Fruit fly (Drosophila melanogaster): ENCODE results near the gene CG6785.

CG6785 gene

DNA sequence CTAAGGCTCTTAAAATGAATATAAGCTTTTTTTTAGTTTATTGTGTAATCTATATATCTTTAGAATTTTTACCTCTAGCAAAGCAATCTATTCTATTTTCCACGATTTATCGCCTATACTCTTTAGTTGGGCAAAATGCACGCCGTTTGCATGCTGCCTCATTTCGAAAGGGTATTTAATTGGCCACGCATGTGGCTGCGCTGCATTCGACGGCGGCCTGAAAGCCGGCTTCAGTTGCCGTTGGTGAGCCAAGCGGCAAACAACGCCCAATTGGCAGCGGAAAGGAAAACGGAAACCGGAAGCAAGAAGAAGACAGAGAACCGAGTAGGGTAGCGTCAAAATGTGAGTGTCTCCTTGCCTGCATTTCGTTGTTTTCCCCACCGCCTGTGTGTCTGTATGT is 30.9 kb upstream of the CG6785 start, which contains the start of gene CG14947 (continued):
- no peak for TF ChIP-seq CG11762 (GFP tag; optimal IDR thresholded peaks at IDR 0.05; ENCODE audit: insufficient read depth)
- no peak for TF ChIP-seq CG7368 (GFP tag; optimal IDR thresholded peaks at IDR 0.05)
- TF ChIP-seq salr (GFP tag; optimal IDR thresholded peaks at IDR 0.05), result no peak
- peak; percentile 20 for TF ChIP-seq CG8632 (GFP tag; optimal IDR thresholded peaks at IDR 0.05)
- TF ChIP-seq CG1621 (tag; optimal IDR thresholded peaks at IDR 0.05), result no peak
- TF ChIP-seq CG11294 (GFP tag; IDR thresholded peaks at IDR 0.05), result no peak
- TF ChIP-seq Gug (GFP tag; IDR thresholded peaks at IDR 0.05), result no peak
- TF ChIP-seq fkh (GFP tag; optimal IDR thresholded peaks at IDR 0.05), result no peak
- TF ChIP-seq spab (GFP tag; optimal IDR thresholded peaks at IDR 0.05), result no peak
- TF ChIP-seq cyc (GFP tag; optimal IDR thresholded peaks at IDR 0.05), result no peak
- TF ChIP-seq CG10669 (GFP tag; optimal IDR thresholded peaks at IDR 0.05), result no peak
- TF ChIP-seq fd85E (GFP tag; optimal IDR thresholded peaks at IDR 0.05), result no peak
- no peak for TF ChIP-seq CG3032 (tag; optimal IDR thresholded peaks at IDR 0.05)
- TF ChIP-seq CG15336 (GFP tag; IDR thresholded peaks at IDR 0.05), result peak; percentile 51
- peak; percentile 21 to 39 for TF ChIP-seq ss (GFP tag; optimal IDR thresholded peaks at IDR 0.05)
- peak; percentile 17 for TF ChIP-seq Met (GFP tag; optimal IDR thresholded peaks at IDR 0.05)
- peak; percentile 0 for TF ChIP-seq topi (GFP tag; optimal IDR thresholded peaks at IDR 0.05)
- peak; percentile 20 for TF ChIP-seq Sox102F (GFP tag; optimal IDR thresholded peaks at IDR 0.05)

DNA sequence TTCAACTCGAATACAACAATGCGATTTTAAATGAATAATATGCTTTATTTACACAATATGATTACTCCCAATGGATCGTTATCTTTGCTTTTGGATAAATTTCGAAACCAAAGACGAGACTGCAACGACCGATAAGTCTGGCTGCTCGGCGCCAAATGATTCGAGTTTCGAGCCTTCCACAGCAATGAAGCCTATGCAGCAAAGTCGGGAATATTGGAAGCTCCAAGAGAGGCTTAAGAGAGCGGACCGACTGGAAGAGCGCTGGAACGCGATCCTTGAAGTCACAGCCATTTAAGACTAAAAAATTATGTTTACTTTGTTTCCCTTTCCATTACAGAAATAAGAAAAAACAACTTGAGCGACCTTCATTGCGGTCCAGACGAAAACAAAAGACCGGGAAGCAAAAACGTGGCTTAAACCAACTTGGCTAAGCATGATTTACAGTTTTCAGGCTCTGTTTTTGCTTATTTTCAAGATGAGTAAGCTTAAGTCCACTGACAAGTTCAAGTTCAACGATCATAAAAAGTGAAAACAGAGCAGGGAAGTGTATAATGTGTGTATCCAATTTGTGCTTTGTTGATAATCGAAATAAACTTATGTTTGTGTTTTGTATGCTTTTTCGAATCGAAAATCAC is 21.7 kb upstream of the CG6785 start, which contains the start of gene firl:
TSS of gene firl (minus strand) at position 159 of the 635 bp plus-strand sequence.
- TF ChIP-seq dsx (GFP tag; optimal IDR thresholded peaks at IDR 0.05; ENCODE audit: poor library complexity, severe bottlenecking) (peak; percentile 78), Eip78C (GFP tag) (peak; percentile 2), CG6808 (GFP tag; optimal IDR thresholded peaks at IDR 0.05) (peak; percentile 88), ss (GFP tag; optimal IDR thresholded peaks at IDR 0.05) (peak; percentile 39 to 61), salr (GFP tag; optimal IDR thresholded peaks at IDR 0.05) (no peak), Blimp-1 (GFP tag; optimal IDR thresholded peaks at IDR 0.05) (peak; percentile 79)

DNA sequence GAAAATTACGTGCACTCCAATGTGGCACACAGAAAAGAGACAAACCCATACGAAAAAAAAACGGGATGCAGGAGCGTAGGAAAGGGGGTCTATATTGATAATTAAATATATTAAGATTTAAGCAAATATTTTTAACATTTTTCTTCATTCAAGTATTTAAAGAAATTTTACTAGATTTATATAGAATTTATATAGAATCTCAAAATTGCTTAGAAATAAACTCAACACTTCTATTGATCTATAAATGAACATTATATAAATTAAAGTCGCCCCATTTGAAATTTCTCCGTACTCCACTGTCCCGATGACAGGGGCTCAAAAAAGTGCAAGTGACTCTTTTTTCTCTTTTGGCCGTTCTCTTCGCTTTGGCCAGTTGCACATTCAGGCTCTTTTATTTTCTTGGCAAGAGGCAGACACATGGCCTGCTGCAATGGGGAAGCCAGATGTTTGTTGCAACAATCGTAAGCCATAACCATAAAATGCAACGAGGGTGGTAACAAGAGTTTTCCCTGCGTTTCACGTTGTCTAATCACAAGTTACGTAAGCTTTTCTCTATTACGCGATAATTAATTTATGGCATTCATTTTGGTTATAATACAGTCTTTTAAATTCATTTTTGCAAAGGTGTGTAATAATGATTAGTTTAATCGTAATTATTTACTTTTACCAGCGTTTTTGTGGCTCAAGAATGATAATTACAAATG is 20.8 kb upstream of the CG6785 start:
- TF ChIP-seq Lpt (GFP tag; optimal IDR thresholded peaks at IDR 0.05) (peak; percentile 97), Hr4 (GFP tag; optimal IDR thresholded peaks at IDR 0.05) (peak; percentile 94), fkh (GFP tag; optimal IDR thresholded peaks at IDR 0.05) (no peak), CG1621 (tag; optimal IDR thresholded peaks at IDR 0.05) (peak; percentile 67), dac (GFP tag; optimal IDR thresholded peaks at IDR 0.05) (peak; percentile 98), eg (GFP tag; IDR thresholded peaks at IDR 0.05) (peak; percentile 96), achi (GFP tag; optimal IDR thresholded peaks at IDR 0.05) (peak; percentile 95), CG6163 (GFP tag; IDR thresholded peaks at IDR 0.05) (peak; percentile 91), CG31627 (GFP tag; optimal IDR thresholded peaks at IDR 0.05) (peak; percentile 36), CG10631 (GFP tag; optimal IDR thresholded peaks at IDR 0.05) (peak; percentile 94), esn (GFP tag; optimal IDR thresholded peaks at IDR 0.05) (peak; percentile 87), Met (GFP tag; optimal IDR thresholded peaks at IDR 0.05) (peak; percentile 74), Sox15 (GFP tag; optimal IDR thresholded peaks at IDR 0.05) (peak; percentile 66), Sox102F (GFP tag; optimal IDR thresholded peaks at IDR 0.05) (peak; percentile 83), acj6 (GFP tag; optimal IDR thresholded peaks at IDR 0.05) (peak; percentile 93), Sox14 (GFP tag; optimal IDR thresholded peaks at IDR 0.05) (peak; percentile 82), CG7368 (GFP tag; optimal IDR thresholded peaks at IDR 0.05) (peak; percentile 84), dsx (GFP tag; optimal IDR thresholded peaks at IDR 0.05; ENCODE audit: poor library complexity, severe bottlenecking) (peak; percentile 91), CG8632 (GFP tag; optimal IDR thresholded peaks at IDR 0.05) (peak; percentile 89), lz (GFP tag; optimal IDR thresholded peaks at IDR 0.05) (peak; percentile 66), Eip78C (GFP tag) (peak; percentile 97), salr (GFP tag; optimal IDR thresholded peaks at IDR 0.05) (peak; percentile 55 to 98), pdm3 (GFP tag; optimal IDR thresholded peaks at IDR 0.05) (peak; percentile 84), cyc (GFP tag; optimal IDR thresholded peaks at IDR 0.05) (peak; percentile 64), net (GFP tag; optimal IDR thresholded peaks at IDR 0.05) (peak; percentile 93), Eip75B (GFP tag; optimal IDR thresholded peaks at IDR 0.05) (peak; percentile 82), CG6854 (GFP tag; optimal IDR thresholded peaks at IDR 0.05) (peak; percentile 69), vri (GFP tag; optimal IDR thresholded peaks at IDR 0.05) (peak; percentile 10), CG10669 (GFP tag; optimal IDR thresholded peaks at IDR 0.05) (peak; percentile 85), Eip93F (GFP tag; optimal IDR thresholded peaks at IDR 0.05) (peak; percentile 75), CG3919 (GFP tag; optimal IDR thresholded peaks at IDR 0.05) (peak; percentile 93), Ets96B (tag; optimal IDR thresholded peaks at IDR 0.05) (peak; percentile 91), topi (GFP tag; optimal IDR thresholded peaks at IDR 0.05) (peak; percentile 71)

Data from whole organism, prepupa.